Worm (Caenorhabditis elegans) whole organism, late embryonic: ENCODE measurements around the gene slc-17.3.

Experiments used
- C08G9.2 ChIP-seq: sonication (generic microtip); optimal IDR thresholded peaks from 2 replicates; lab custom pipeline; 2016; ENCODE audit warnings: mild to moderate bottlenecking, missing genetic modification characterization, moderate library complexity, missing compliant biosample characterization
- F13H6.1 ChIP-seq: sonication (generic microtip); optimal IDR thresholded peaks from 2 replicates; lab custom pipeline; 2016; ENCODE audit warnings: missing genetic modification characterization, missing compliant biosample characterization
- T23F11.4 ChIP-seq: fragments of 200-800 bp; sonication (Bioruptor generic); optimal IDR thresholded peaks from 2 replicates; lab custom pipeline; 2018; ENCODE audit warnings: mild to moderate bottlenecking, missing genetic modification characterization, missing compliant biosample characterization
- Y22D7AL.16 ChIP-seq: sonication (generic microtip); optimal IDR thresholded peaks from 2 replicates; lab custom pipeline; 2016; ENCODE audit warnings: missing genetic modification characterization, missing compliant biosample characterization
- ahr-1 ChIP-seq: sonication (generic microtip); optimal IDR thresholded peaks from 2 replicates; lab custom pipeline; 2016; ENCODE audit warnings: missing genetic modification characterization, missing compliant biosample characterization
- ceh-14 ChIP-seq: sonication (generic microtip); optimal IDR thresholded peaks from 2 replicates; lab custom pipeline; 2016; ENCODE audit warnings: missing genotype, missing genetic modification characterization, missing compliant biosample characterization
- ceh-2 ChIP-seq: sonication (generic microtip); optimal IDR thresholded peaks from 2 replicates; lab custom pipeline; 2016; ENCODE audit warnings: missing genotype, missing genetic modification characterization, missing compliant biosample characterization
- ceh-22 ChIP-seq: sonication (generic microtip); optimal IDR thresholded peaks from 2 replicates; lab custom pipeline; 2017; ENCODE audit warnings: missing biosample characterization, missing genetic modification characterization
- ceh-31 ChIP-seq: sonication (generic microtip); optimal IDR thresholded peaks from 2 replicates; lab custom pipeline; 2016; ENCODE audit warnings: missing genetic modification characterization, missing compliant biosample characterization
- ceh-45 ChIP-seq: fragments of 200-800 bp; sonication (Bioruptor generic); IDR thresholded peaks from 2 replicates; pipeline ENCODE4 v1.3.6; 2022; ENCODE audit warnings: missing genetic modification reagents, missing genetic modification characterization, missing compliant biosample characterization
- ceh-48 ChIP-seq: sonication (generic microtip); optimal IDR thresholded peaks from 2 replicates; lab custom pipeline; 2016; ENCODE audit warnings: missing genetic modification characterization, inconsistent platforms, missing compliant biosample characterization
- ceh-9 ChIP-seq: sonication (generic microtip); optimal IDR thresholded peaks from 2 replicates; lab custom pipeline; 2016; ENCODE audit warnings: mild to moderate bottlenecking, missing genetic modification characterization, inconsistent platforms, missing compliant biosample characterization
- elt-2 ChIP-seq: sonication (generic microtip); optimal IDR thresholded peaks from 2 replicates; lab custom pipeline; 2016; ENCODE audit warnings: missing genetic modification reagents, missing genetic modification characterization, missing compliant biosample characterization
- eyg-1 ChIP-seq: sonication (generic microtip); optimal IDR thresholded peaks from 2 replicates; lab custom pipeline; 2016; ENCODE audit warnings: missing genotype, missing genetic modification characterization, missing compliant biosample characterization
- fkh-6 ChIP-seq: sonication (generic microtip); optimal IDR thresholded peaks from 2 replicates; lab custom pipeline; 2016; ENCODE audit warnings: missing genetic modification characterization, missing compliant biosample characterization
- gmeb-2 ChIP-seq: sonication (generic microtip); optimal IDR thresholded peaks from 2 replicates; lab custom pipeline; 2016; ENCODE audit warnings: missing genetic modification characterization, inconsistent platforms, missing compliant biosample characterization
- hlh-13 ChIP-seq: fragments of 200-800 bp; sonication (Bioruptor generic); optimal IDR thresholded peaks from 2 replicates; lab custom pipeline; 2018; ENCODE audit warnings: mild to moderate bottlenecking, missing genetic modification characterization, missing compliant biosample characterization
- hlh-30 ChIP-seq: sonication (generic microtip); optimal IDR thresholded peaks from 2 replicates; lab custom pipeline; 2017; ENCODE audit warnings: antibody characterized with exemption, missing genetic modification characterization, missing compliant biosample characterization; ENCODE audit not compliant: insufficient read depth
- hlh-8 ChIP-seq: sonication (generic microtip); optimal IDR thresholded peaks from 2 replicates; lab custom pipeline; 2016; ENCODE audit warnings: missing genotype, missing genetic modification characterization, missing compliant biosample characterization
- lim-6 ChIP-seq: sonication (generic microtip); optimal IDR thresholded peaks from 2 replicates; lab custom pipeline; 2016; ENCODE audit warnings: missing genetic modification characterization, missing compliant biosample characterization
- lin-11 ChIP-seq: fragments of 200-800 bp; sonication (Bioruptor generic); optimal IDR thresholded peaks from 2 replicates; lab custom pipeline; 2018; ENCODE audit warnings: mild to moderate bottlenecking, missing genetic modification characterization, missing compliant biosample characterization
- mec-3 ChIP-seq: sonication (generic microtip); optimal IDR thresholded peaks from 2 replicates; lab custom pipeline; 2016; ENCODE audit warnings: borderline replicate concordance, missing genetic modification characterization, missing compliant biosample characterization
- nfya-1 ChIP-seq: sonication (generic microtip); optimal IDR thresholded peaks from 2 replicates; lab custom pipeline; 2017; ENCODE audit warnings: missing genetic modification characterization, mild to moderate bottlenecking, missing compliant biosample characterization, antibody characterized with exemption, moderate library complexity
- nhr-232 ChIP-seq: sonication (generic microtip); optimal IDR thresholded peaks from 2 replicates; lab custom pipeline; 2016; ENCODE audit warnings: missing genetic modification characterization, missing compliant biosample characterization
- npax-4 ChIP-seq: sonication (generic microtip); optimal IDR thresholded peaks from 2 replicates; lab custom pipeline; 2016; ENCODE audit warnings: missing genetic modification characterization, missing compliant biosample characterization
- pag-3 ChIP-seq: sonication (generic microtip); optimal IDR thresholded peaks from 2 replicates; lab custom pipeline; 2016; ENCODE audit warnings: missing compliant biosample characterization, missing genetic modification characterization, borderline replicate concordance
- pat-9 ChIP-seq: fragments of 200-800 bp; sonication (Bioruptor generic); optimal IDR thresholded peaks from 2 replicates; lab custom pipeline; 2018; ENCODE audit warnings: mild to moderate bottlenecking, missing genetic modification characterization, moderate library complexity, missing compliant biosample characterization
- pax-1 ChIP-seq: fragments of 150-350 bp; optimal IDR thresholded peaks from 2 replicates; lab custom pipeline; 2014; ENCODE audit warnings: missing biosample characterization, missing genetic modification characterization
- pha-2 ChIP-seq: sonication (generic microtip); optimal IDR thresholded peaks from 2 replicates; lab custom pipeline; 2017; ENCODE audit warnings: mild to moderate bottlenecking, missing genetic modification characterization, missing compliant biosample characterization
- pha-4 ChIP-seq: fragments of 150-350 bp; optimal IDR thresholded peaks from 2 replicates; lab custom pipeline; 2018; ENCODE audit warnings: missing biosample characterization, missing genetic modification reagents, missing genetic modification characterization
- pqm-1 ChIP-seq: sonication (generic microtip); optimal IDR thresholded peaks from 2 replicates; lab custom pipeline; 2016; ENCODE audit warnings: missing genetic modification characterization, missing compliant biosample characterization
- pros-1 ChIP-seq: fragments of 150-350 bp; optimal IDR thresholded peaks from 2 replicates; lab custom pipeline; 2014; ENCODE audit warnings: missing biosample characterization, missing genetic modification reagents, missing genetic modification characterization
- ref-2 ChIP-seq: sonication (generic microtip); optimal IDR thresholded peaks from 2 replicates; lab custom pipeline; 2016; ENCODE audit warnings: missing genetic modification characterization, missing compliant biosample characterization
- sdc-2 ChIP-seq: sonication (generic microtip); optimal IDR thresholded peaks from 2 replicates; lab custom pipeline; 2016; ENCODE audit warnings: missing genotype, missing genetic modification characterization, missing compliant biosample characterization
- sox-2 ChIP-seq: fragments of 200-800 bp; sonication (Bioruptor generic); IDR thresholded peaks from 2 replicates; pipeline ENCODE4 v1.3.6; 2022; ENCODE audit warnings: missing genetic modification reagents, missing genetic modification characterization, missing compliant biosample characterization
- sox-4 ChIP-seq: sonication (generic microtip); optimal IDR thresholded peaks from 2 replicates; lab custom pipeline; 2017; ENCODE audit warnings: mild to moderate bottlenecking, missing genetic modification characterization, inconsistent platforms, missing compliant biosample characterization
- syd-9 ChIP-seq: sonication (generic microtip); optimal IDR thresholded peaks from 2 replicates; lab custom pipeline; 2016; ENCODE audit warnings: mild to moderate bottlenecking, missing genetic modification characterization, moderate library complexity, missing compliant biosample characterization
- tbx-7 ChIP-seq: sonication (generic microtip); optimal IDR thresholded peaks from 2 replicates; lab custom pipeline; 2016; ENCODE audit warnings: missing genotype, missing genetic modification characterization, missing compliant biosample characterization
- ttx-3 ChIP-seq: sonication (generic microtip); optimal IDR thresholded peaks from 2 replicates; lab custom pipeline; 2016; ENCODE audit warnings: missing genetic modification reagents, missing genetic modification characterization, missing compliant biosample characterization
- unc-42 ChIP-seq: sonication (generic microtip); optimal IDR thresholded peaks from 2 replicates; lab custom pipeline; 2016; ENCODE audit warnings: missing genotype, missing genetic modification characterization, missing compliant biosample characterization
- unc-86 ChIP-seq: sonication (generic microtip); optimal IDR thresholded peaks from 2 replicates; lab custom pipeline; 2016; ENCODE audit warnings: missing genetic modification characterization, missing compliant biosample characterization
- zip-5 ChIP-seq: sonication (generic microtip); optimal IDR thresholded peaks from 2 replicates; lab custom pipeline; 2016; ENCODE audit warnings: missing genetic modification characterization, missing compliant biosample characterization
- ztf-16 ChIP-seq: sonication (generic microtip); optimal IDR thresholded peaks from 2 replicates; lab custom pipeline; 2017; ENCODE audit warnings: missing genetic modification characterization, missing compliant biosample characterization

The slc-17.3 gene

ce11 chrIII:7873481-7873880, 8.4 kb upstream of the slc-17.3 start, which contains the start of gene tyr-1:
tyr-1 (plus strand) TSS chrIII:7873781.
- no peak for TF ChIP-seq ceh-31
- no peak for TF ChIP-seq eyg-1 (tag; lab: Kevin White, UChicago)
- TF ChIP-seq gmeb-2 (tag; lab: Kevin White, UChicago): no peak
- no peak for TF ChIP-seq T23F11.4 (GFP tag; lab: Kevin White, UChicago)
- TF ChIP-seq syd-9 (tag; lab: Kevin White, UChicago): no peak
- TF ChIP-seq ztf-16 (tag; lab: Kevin White, UChicago): no peak
- no peak for TF ChIP-seq pqm-1 (tag; lab: Kevin White, UChicago)
- TF ChIP-seq hlh-8: no peak
- no peak for TF ChIP-seq ceh-9

ce11 chrIII:7872776-7873175, 7.7 kb upstream of the slc-17.3 start:
- TF ChIP-seq fkh-6 (tag; lab: Kevin White, UChicago) (no peak), unc-42 (no peak), ceh-48 (no peak), sox-4 (tag; lab: Kevin White, UChicago) (no peak), ceh-2 (tag; lab: Kevin White, UChicago) (no peak), lin-11 (no peak), npax-4 (tag; lab: Kevin White, UChicago) (no peak), unc-86 (tag; lab: Kevin White, UChicago) (no peak), mec-3 (no peak), zip-5 (no peak), pax-1 (tag; lab: Kevin White, UChicago) (no peak), nhr-232 (tag; lab: Kevin White, UChicago) (no peak), nfya-1 (no peak), ttx-3 (no peak)

- TF ChIP-seq elt-2 (tag; lab: Kevin White, UChicago) (no peak), ceh-48 (no peak), pag-3 (tag; lab: Kevin White, UChicago) (no peak), nhr-232 (tag; lab: Kevin White, UChicago) (no peak), ceh-2 (tag; lab: Kevin White, UChicago) (no peak), sdc-2 (tag; lab: Kevin White, UChicago) (no peak), ttx-3 (no peak), ceh-22 (tag; lab: Kevin White, UChicago) (no peak), Y22D7AL.16 (tag; lab: Kevin White, UChicago) (no peak), ahr-1 (tag; lab: Kevin White, UChicago) (no peak)
These were observed 1.1 kb upstream of the slc-17.3 start, which contains the start of gene cup-4 for ce11 chrIII:7866189-7866588. cup-4 (plus strand) TSS chrIII:7866489.

ce11 chrIII:7861535-7862120, 3.5 kb downstream of the slc-17.3 start, which contains the start of gene snr-5:
snr-5 (plus strand) TSS chrIII:7862070.
- TF ChIP-seq sox-2 (GFP tag; lab: Robert Waterston, UW) (no peak), hlh-8 (no peak), unc-42 (peak; percentile 11), pat-9 (no peak)

ce11 chrIII:7860885-7861284, 4.2 kb downstream of the slc-17.3 start, which contains the start of gene cuc-1:
cuc-1 (minus strand) TSS chrIII:7860985.
- no peak for TF ChIP-seq pros-1 (tag; lab: Kevin White, UChicago)

ce11 chrIII:7859313-7859712, 5.8 kb downstream of the slc-17.3 start, which contains the start of gene tomm-7:
tomm-7 (plus strand) TSS chrIII:7859613.
- TF ChIP-seq hlh-8: no peak
- no peak for TF ChIP-seq hlh-30 (tag; lab: Kevin White, UChicago)
- TF ChIP-seq tbx-7 (tag; lab: Kevin White, UChicago): no peak
- no peak for TF ChIP-seq ceh-45 (GFP tag; lab: Robert Waterston, UW)
- no peak for TF ChIP-seq lim-6 (tag; lab: Kevin White, UChicago)
- TF ChIP-seq ceh-14 (tag; lab: Kevin White, UChicago): no peak
- TF ChIP-seq Y22D7AL.16 (tag; lab: Kevin White, UChicago): no peak
- no peak for TF ChIP-seq F13H6.1 (tag; lab: Kevin White, UChicago)
- TF ChIP-seq pha-4 (tag; lab: Kevin White, UChicago): no peak
- no peak for TF ChIP-seq C08G9.2 (tag; lab: Kevin White, UChicago)
- TF ChIP-seq ttx-3: no peak
- no peak for TF ChIP-seq pha-2 (tag; lab: Kevin White, UChicago)
- no peak for TF ChIP-seq pros-1 (tag; lab: Kevin White, UChicago)
- no peak for TF ChIP-seq ahr-1 (tag; lab: Kevin White, UChicago)
- TF ChIP-seq ref-2 (tag; lab: Kevin White, UChicago): no peak
- TF ChIP-seq hlh-13 (GFP tag; lab: Kevin White, UChicago): no peak
